Worm (Caenorhabditis elegans): ENCODE data around the gene lys-3.

DNA sequence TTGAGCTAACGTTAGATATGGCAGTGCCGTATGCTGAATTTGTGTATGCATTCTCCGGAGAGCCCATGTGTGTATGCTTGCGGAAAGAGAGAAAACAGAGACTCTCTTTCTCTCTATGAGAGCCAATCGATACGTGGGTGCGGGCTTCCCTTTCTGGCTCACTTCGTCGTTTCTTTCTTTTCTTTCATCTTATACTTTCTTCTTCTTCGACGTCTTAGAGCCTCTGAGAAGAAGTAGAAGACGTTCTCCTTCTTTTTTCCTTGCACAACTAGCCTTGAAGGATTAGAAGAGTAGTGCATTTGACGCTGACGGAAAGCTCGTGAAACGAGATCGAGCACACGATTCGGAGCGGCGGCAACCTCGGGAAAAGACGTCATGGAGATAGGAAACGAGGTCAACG lies 9.5 kb downstream of the lys-3 start:
- peak; percentile 46 for TF ChIP-seq him-1 (tag; optimal IDR thresholded peaks at IDR 0.05)
- TF ChIP-seq dao-5 (tag; optimal IDR thresholded peaks at IDR 0.05) = no peak
- no peak for TF ChIP-seq W03F9.2 (tag; optimal IDR thresholded peaks at IDR 0.05)

Measured in whole organism, L4/young adult.